Worm (Caenorhabditis elegans) whole organism, midembryonic: ENCODE measurements around the gene C06E4.6.

Experiments
- flt-1 ChIP-seq: fragments of 200-800 bp; sonication (Bioruptor generic); IDR thresholded peaks from 2 replicates; pipeline ENCODE4 v1.3.6; 2022; ENCODE audit warnings: missing genetic modification characterization, missing compliant biosample characterization
- med-1 ChIP-seq: sonication (generic microtip); optimal IDR thresholded peaks from 2 replicates; lab custom pipeline; 2017; ENCODE audit warnings: missing genetic modification characterization, mild to moderate bottlenecking, missing compliant biosample characterization, antibody characterized with exemption, missing genetic modification reagents; ENCODE audit not compliant: insufficient read depth
- ref-1 ChIP-seq: fragments of 200-800 bp; sonication (Bioruptor generic); conservative IDR thresholded peaks from 2 replicates; pipeline ENCODE4 v1.3.6; 2022; ENCODE audit warnings: missing genetic modification reagents, missing genetic modification characterization, missing compliant biosample characterization
- tab-1 ChIP-seq: fragments of 200-800 bp; sonication (Bioruptor generic); IDR thresholded peaks from 2 replicates; pipeline ENCODE4 v1.3.6; 2022; ENCODE audit warnings: missing genetic modification characterization, missing compliant biosample characterization

- no peak for TF ChIP-seq med-1 (GFP tag; lab: Kevin White, UChicago)
- TF ChIP-seq flt-1 (GFP tag; lab: Robert Waterston, UW), result no peak
- TF ChIP-seq ref-1 (GFP tag; lab: Robert Waterston, UW), result no peak
- no peak for TF ChIP-seq tab-1
Measured at ce11 chrIV:7301481-7301880, 43.4 kb upstream of the C06E4.6 start.
